Fruit fly (Drosophila melanogaster): ENCODE results near the gene CG17744.

CG17744 gene

DNA sequence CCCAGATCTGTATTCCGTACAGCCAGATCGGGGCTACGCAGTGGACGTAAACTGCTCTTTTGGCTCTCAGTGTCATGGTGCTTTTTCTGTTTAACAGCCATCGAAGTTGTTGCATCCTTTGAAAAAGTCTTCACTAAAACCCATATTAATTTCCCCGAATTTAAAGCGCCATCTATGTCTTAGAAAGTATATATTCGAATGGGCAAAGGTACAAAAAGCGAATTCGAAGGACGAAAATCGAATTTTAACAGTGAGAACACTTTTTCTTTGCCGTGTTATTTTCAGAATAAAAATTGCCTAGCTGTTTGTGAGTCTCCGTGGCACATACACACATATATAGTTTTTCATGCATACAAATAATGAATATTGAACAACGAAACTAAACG, 31.2 kb downstream of the CG17744 start:
- TF ChIP-seq toe (GFP tag; optimal IDR thresholded peaks at IDR 0.05) (no peak), CG11617 (GFP tag; optimal IDR thresholded peaks at IDR 0.05) (no peak), CG7045 (GFP tag; optimal IDR thresholded peaks at IDR 0.05) (no peak), Clk (GFP tag; optimal IDR thresholded peaks at IDR 0.05) (no peak), ovo (GFP tag; optimal IDR thresholded peaks at IDR 0.05) (no peak), cnc (optimal IDR thresholded peaks at IDR 0.05) (no peak), kay (GFP tag; ENCODE audit: borderline replicate concordance) (no peak)

- TF ChIP-seq cic (GFP tag; optimal IDR thresholded peaks at IDR 0.05) (no peak), CG11617 (GFP tag; optimal IDR thresholded peaks at IDR 0.05) (no peak), CG5204 (GFP tag; optimal IDR thresholded peaks at IDR 0.05) (no peak), toe (GFP tag; optimal IDR thresholded peaks at IDR 0.05) (no peak), Hr96 (GFP tag; optimal IDR thresholded peaks at IDR 0.05) (no peak)
Observed at dm6 chr3L:6993350-6993749, 33.2 kb downstream of the CG17744 start.

DNA sequence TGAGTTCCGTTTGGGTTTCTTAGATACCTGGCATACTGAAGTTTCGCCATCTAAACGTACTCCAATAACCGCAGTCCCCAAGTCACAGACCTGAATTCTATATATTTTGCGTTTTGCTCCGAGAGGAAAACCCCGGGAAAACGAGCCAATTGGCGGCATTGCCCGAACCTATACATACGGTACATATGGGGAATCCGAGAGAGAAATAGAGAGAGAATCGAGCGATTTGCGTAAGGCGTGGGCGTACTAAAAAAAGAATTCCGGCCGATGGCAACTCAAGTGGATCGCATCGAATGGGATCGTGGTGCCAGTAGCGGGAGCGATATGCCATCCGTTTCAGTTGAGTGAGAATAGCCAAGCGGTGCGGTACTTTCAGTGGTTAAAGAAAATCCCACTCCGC, 36.3 kb downstream of the CG17744 start, which contains the start of gene bin:
Gene bin (plus strand): TSS at position 335 of the 400 bp plus-strand sequence.
- TF ChIP-seq CG7101 (tag; optimal IDR thresholded peaks at IDR 0.05) (no peak), toe (GFP tag; optimal IDR thresholded peaks at IDR 0.05) (no peak), kay (GFP tag; ENCODE audit: borderline replicate concordance) (no peak), CG7045 (GFP tag; optimal IDR thresholded peaks at IDR 0.05) (no peak), bab1 (GFP tag; optimal IDR thresholded peaks at IDR 0.05) (no peak), ovo (GFP tag; optimal IDR thresholded peaks at IDR 0.05) (no peak), cic (GFP tag; optimal IDR thresholded peaks at IDR 0.05) (no peak), CG12768 (GFP tag; optimal IDR thresholded peaks at IDR 0.05) (no peak), CG1620 (GFP tag; optimal IDR thresholded peaks at IDR 0.05) (no peak), pad (GFP tag; optimal IDR thresholded peaks at IDR 0.05) (no peak)

DNA sequence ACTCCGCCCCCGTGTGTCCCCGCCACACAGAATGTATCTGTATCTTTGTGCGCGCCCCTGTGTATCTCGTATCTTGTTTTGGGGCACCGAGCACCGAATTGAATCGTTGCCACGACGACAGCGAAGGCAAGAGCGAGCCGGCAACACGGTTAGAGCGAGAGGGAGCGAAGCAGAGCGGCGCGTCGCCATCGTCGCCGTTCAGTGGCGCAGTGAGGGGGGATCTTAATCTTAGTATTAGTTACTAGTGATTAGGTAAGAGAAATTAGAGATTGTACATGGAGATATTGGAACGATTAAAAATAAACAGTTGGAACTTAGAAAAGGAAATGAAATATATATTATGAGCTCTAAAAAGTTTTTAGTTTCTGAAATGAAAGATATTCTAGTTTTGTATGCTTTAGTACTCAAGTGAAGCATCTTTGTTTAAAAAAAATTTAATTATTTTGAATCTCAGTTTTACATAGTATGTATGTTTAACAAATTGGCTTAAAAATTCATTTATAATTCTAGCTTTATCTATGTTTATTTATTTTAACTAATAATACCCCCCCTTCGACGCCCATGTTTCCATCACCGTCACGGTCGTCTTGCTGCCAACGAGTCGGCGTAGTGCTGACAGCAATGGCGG, 37.5 kb downstream of the CG17744 start:
- TF ChIP-seq CG7045 (GFP tag; optimal IDR thresholded peaks at IDR 0.05): peak; percentile 26
- TF ChIP-seq CG1620 (GFP tag; optimal IDR thresholded peaks at IDR 0.05): no peak
- TF ChIP-seq bab1 (GFP tag; optimal IDR thresholded peaks at IDR 0.05): peak; percentile 17
- peak; percentile 14 for TF ChIP-seq CG7101 (tag; optimal IDR thresholded peaks at IDR 0.05)
- peak; percentile 18 for TF ChIP-seq pad (GFP tag; optimal IDR thresholded peaks at IDR 0.05)
- no peak for TF ChIP-seq Clk (GFP tag; optimal IDR thresholded peaks at IDR 0.05)
- no peak for TF ChIP-seq tj (GFP tag; optimal IDR thresholded peaks at IDR 0.05)

- no peak for TF ChIP-seq Crg-1 (GFP tag; optimal IDR thresholded peaks at IDR 0.05)
- peak; percentile 39 for TF ChIP-seq tj (GFP tag; optimal IDR thresholded peaks at IDR 0.05)
Observed at dm6 chr3L:6984486-6984885, 42.1 kb downstream of the CG17744 start, which contains the start of the genes CG32388 and CG43439. Gene CG32388, minus strand, starts transcription at chr3L:6984586. Gene CG43439, minus strand, starts transcription at chr3L:6984586.

- TF ChIP-seq cic (GFP tag; optimal IDR thresholded peaks at IDR 0.05): no peak
- no peak for TF ChIP-seq CG5204 (GFP tag; optimal IDR thresholded peaks at IDR 0.05)
- no peak for TF ChIP-seq Mnt (GFP tag; optimal IDR thresholded peaks at IDR 0.05)
- no peak for TF ChIP-seq cnc (optimal IDR thresholded peaks at IDR 0.05)
- TF ChIP-seq CG1620 (GFP tag; optimal IDR thresholded peaks at IDR 0.05): no peak
- no peak for TF ChIP-seq Hr96 (GFP tag; optimal IDR thresholded peaks at IDR 0.05)
- TF ChIP-seq CG12768 (GFP tag; optimal IDR thresholded peaks at IDR 0.05): no peak
- TF ChIP-seq kay (GFP tag; ENCODE audit: borderline replicate concordance): no peak
Observed at dm6 chr3L:6981823-6982222, 44.8 kb downstream of the CG17744 start.

DNA sequence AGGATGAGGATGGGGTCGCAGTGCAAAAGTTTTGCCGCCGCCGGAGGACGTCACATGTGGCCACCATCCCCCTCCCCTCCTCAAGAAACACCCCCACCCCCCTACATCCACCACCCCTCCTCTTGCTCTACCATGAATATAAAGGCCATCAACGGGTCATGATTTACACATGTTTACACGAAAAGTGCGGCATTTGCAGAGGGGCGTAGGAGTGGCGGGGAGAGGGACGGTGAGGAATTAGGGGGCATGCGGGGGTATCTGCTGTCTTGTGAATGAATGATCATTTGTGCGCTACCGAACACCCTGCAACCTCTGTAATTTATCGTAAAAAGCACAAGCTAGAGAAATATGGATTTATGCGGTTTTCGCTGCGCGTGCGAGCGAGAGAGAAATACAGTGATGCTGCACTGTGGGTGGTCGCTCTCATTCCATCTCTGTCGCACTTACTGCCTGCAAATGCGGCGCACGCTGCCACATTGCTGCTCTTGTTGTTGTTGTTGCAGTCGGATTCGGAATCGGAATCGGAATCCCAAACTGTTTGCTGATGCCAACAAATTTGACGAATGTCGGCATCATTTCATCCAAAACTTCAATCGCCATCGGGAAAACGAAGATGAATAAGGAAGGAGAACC, 45.4 kb downstream of the CG17744 start:
- no peak for TF ChIP-seq kay (GFP tag; ENCODE audit: borderline replicate concordance)
- no peak for TF ChIP-seq CG11617 (GFP tag; optimal IDR thresholded peaks at IDR 0.05)
- TF ChIP-seq Clk (GFP tag; optimal IDR thresholded peaks at IDR 0.05): no peak
- TF ChIP-seq Mnt (GFP tag; optimal IDR thresholded peaks at IDR 0.05): no peak
- no peak for TF ChIP-seq CG12768 (GFP tag; optimal IDR thresholded peaks at IDR 0.05)
- no peak for TF ChIP-seq Hr96 (GFP tag; optimal IDR thresholded peaks at IDR 0.05)
- TF ChIP-seq pad (GFP tag; optimal IDR thresholded peaks at IDR 0.05): no peak
- no peak for TF ChIP-seq tj (GFP tag; optimal IDR thresholded peaks at IDR 0.05)
- TF ChIP-seq CG1620 (GFP tag; optimal IDR thresholded peaks at IDR 0.05): no peak
- no peak for TF ChIP-seq cic (GFP tag; optimal IDR thresholded peaks at IDR 0.05)
- no peak for TF ChIP-seq toe (GFP tag; optimal IDR thresholded peaks at IDR 0.05)
- no peak for TF ChIP-seq bab1 (GFP tag; optimal IDR thresholded peaks at IDR 0.05)
- TF ChIP-seq ovo (GFP tag; optimal IDR thresholded peaks at IDR 0.05): no peak
- TF ChIP-seq CG7045 (GFP tag; optimal IDR thresholded peaks at IDR 0.05): no peak
- TF ChIP-seq cnc (optimal IDR thresholded peaks at IDR 0.05): no peak
- TF ChIP-seq CG7101 (tag; optimal IDR thresholded peaks at IDR 0.05): no peak
- no peak for TF ChIP-seq Crg-1 (GFP tag; optimal IDR thresholded peaks at IDR 0.05)

dm6 chr3L:6980553-6980952, 46.0 kb downstream of the CG17744 start:
- TF ChIP-seq cnc (optimal IDR thresholded peaks at IDR 0.05): no peak
- TF ChIP-seq CG7101 (tag; optimal IDR thresholded peaks at IDR 0.05): no peak
- TF ChIP-seq CG14711 (tag; optimal IDR thresholded peaks at IDR 0.05): no peak
- no peak for TF ChIP-seq Clk (GFP tag; optimal IDR thresholded peaks at IDR 0.05)
- TF ChIP-seq pad (GFP tag; optimal IDR thresholded peaks at IDR 0.05): no peak
- TF ChIP-seq cic (GFP tag; optimal IDR thresholded peaks at IDR 0.05): no peak
- no peak for TF ChIP-seq tj (GFP tag; optimal IDR thresholded peaks at IDR 0.05)
- no peak for TF ChIP-seq toe (GFP tag; optimal IDR thresholded peaks at IDR 0.05)
- TF ChIP-seq CG5204 (GFP tag; optimal IDR thresholded peaks at IDR 0.05): no peak
- TF ChIP-seq CG1620 (GFP tag; optimal IDR thresholded peaks at IDR 0.05): no peak
- no peak for TF ChIP-seq Crg-1 (GFP tag; optimal IDR thresholded peaks at IDR 0.05)
- no peak for TF ChIP-seq CG7045 (GFP tag; optimal IDR thresholded peaks at IDR 0.05)
- no peak for TF ChIP-seq CG12768 (GFP tag; optimal IDR thresholded peaks at IDR 0.05)
- no peak for TF ChIP-seq CG11617 (GFP tag; optimal IDR thresholded peaks at IDR 0.05)
- no peak for TF ChIP-seq CG33017 (tag; optimal IDR thresholded peaks at IDR 0.05)
- no peak for TF ChIP-seq bab1 (GFP tag; optimal IDR thresholded peaks at IDR 0.05)
- no peak for TF ChIP-seq ovo (GFP tag; optimal IDR thresholded peaks at IDR 0.05)

Data from whole organism, adult.